Fruit fly (Drosophila melanogaster): ENCODE data around the gene mtTFB2.

dm6 chr3R:10024032-10024712, 21.2 kb upstream of the mtTFB2 start:
- TF ChIP-seq CG8478 (optimal IDR thresholded peaks at IDR 0.05), result no peak
- no peak for TF ChIP-seq CTCF (optimal IDR thresholded peaks at IDR 0.05)
